Worm (Caenorhabditis elegans) whole organism, L2 larva: ENCODE measurements around the gene K12H6.9.

Source experiments
- C34F6.9 ChIP-seq: fragments of 150-350 bp; optimal IDR thresholded peaks from 2 replicates; lab custom pipeline; 2014; ENCODE audit warnings: missing biosample characterization, missing genetic modification characterization
- F13H6.1 ChIP-seq: sonication (generic microtip); optimal IDR thresholded peaks from 2 replicates; lab custom pipeline; 2016; ENCODE audit warnings: missing genetic modification characterization, missing compliant biosample characterization
- R02D3.7 ChIP-seq: fragments of 150-350 bp; optimal IDR thresholded peaks from 2 replicates; lab custom pipeline; 2014; ENCODE audit warnings: missing biosample characterization, missing genetic modification characterization
- Y55F3AM.14 ChIP-seq: fragments of 200-800 bp; sonication (Bioruptor generic); optimal IDR thresholded peaks from 2 replicates; lab custom pipeline; 2018; ENCODE audit warnings: mild to moderate bottlenecking, missing genetic modification characterization, missing compliant biosample characterization
- ZK546.5 ChIP-seq: sonication (generic microtip); optimal IDR thresholded peaks from 2 replicates; lab custom pipeline; 2017; ENCODE audit warnings: missing biosample characterization, missing genetic modification characterization
- alr-1 ChIP-seq: fragments of 150-350 bp; optimal IDR thresholded peaks from 2 replicates; lab custom pipeline; 2014; ENCODE audit warnings: missing biosample characterization, missing genetic modification characterization
- aly-2 ChIP-seq: fragments of 150-350 bp; optimal IDR thresholded peaks from 2 replicates; lab custom pipeline; 2014; ENCODE audit warnings: missing biosample characterization, missing genetic modification characterization
- ama-1 ChIP-seq: fragments of 150-350 bp; optimal IDR thresholded peaks from 2 replicates; lab custom pipeline; 2018; ENCODE audit warnings: inconsistent platforms
- blmp-1 ChIP-seq: sonication (generic microtip); optimal IDR thresholded peaks from 2 replicates; lab custom pipeline; 2017; ENCODE audit warnings: missing genetic modification characterization, mild to moderate bottlenecking, missing compliant biosample characterization, antibody characterized with exemption, moderate library complexity; ENCODE audit not compliant: insufficient read depth
- ceh-82 ChIP-seq: fragments of 150-350 bp; optimal IDR thresholded peaks from 2 replicates; lab custom pipeline; 2014; ENCODE audit warnings: missing biosample characterization, missing genetic modification characterization
- crh-2 ChIP-seq: sonication (generic microtip); optimal IDR thresholded peaks from 2 replicates; lab custom pipeline; 2017; ENCODE audit warnings: missing biosample characterization, missing genetic modification characterization
- dmd-4 ChIP-seq: sonication (generic microtip); optimal IDR thresholded peaks from 2 replicates; lab custom pipeline; 2017; ENCODE audit warnings: missing biosample characterization, missing genetic modification characterization
- egl-27 ChIP-seq: sonication (generic microtip); optimal IDR thresholded peaks from 3 replicates; lab custom pipeline; 2017; ENCODE audit warnings: missing biosample characterization, missing genetic modification reagents, missing genetic modification characterization
- elt-3 ChIP-seq: sonication (generic microtip); optimal IDR thresholded peaks from 2 replicates; lab custom pipeline; 2017; ENCODE audit warnings: missing biosample characterization, missing genetic modification characterization
- gmeb-1 ChIP-seq: fragments of 150-350 bp; optimal IDR thresholded peaks from 2 replicates; lab custom pipeline; 2014; ENCODE audit warnings: missing biosample characterization, missing genetic modification characterization
- lin-11 ChIP-seq: fragments of 150-350 bp; sonication (generic microtip); optimal IDR thresholded peaks from 2 replicates; lab custom pipeline; 2014; ENCODE audit warnings: missing biosample characterization, missing genetic modification characterization, inconsistent platforms, mixed read lengths
- lin-13 ChIP-seq: fragments of 150-350 bp; optimal IDR thresholded peaks from 2 replicates; lab custom pipeline; 2014; ENCODE audit warnings: missing biosample characterization, missing genetic modification reagents, missing genetic modification characterization
- lin-39 ChIP-seq: fragments of 150-350 bp; optimal IDR thresholded peaks from 2 replicates; lab custom pipeline; 2014; ENCODE audit warnings: missing biosample characterization, missing genetic modification reagents, missing genetic modification characterization
- lsy-2 ChIP-seq, 2 experiments: fragments of 150-350 bp in 1 of 2; sonication (generic microtip) in 1 of 2; optimal IDR thresholded peaks; 2 replicates each; lab custom pipeline; 2014 to 2017; ENCODE audit warnings: missing biosample characterization in 2 of 2, missing genetic modification characterization in 2 of 2
- mab-5 ChIP-seq: fragments of 150-350 bp; optimal IDR thresholded peaks from 2 replicates; lab custom pipeline; 2014; ENCODE audit warnings: missing biosample characterization, missing genetic modification characterization
- mbf-1 ChIP-seq: sonication (generic microtip); optimal IDR thresholded peaks from 2 replicates; lab custom pipeline; 2017; ENCODE audit warnings: missing biosample characterization, missing genetic modification characterization
- mdl-1 ChIP-seq, 2 experiments: fragments of 150-350 bp in 1 of 2; sonication (generic microtip) in 1 of 2; optimal IDR thresholded peaks; 2 replicates each; lab custom pipeline; 2017; ENCODE audit warnings: missing biosample characterization in 2 of 2, missing genetic modification characterization in 2 of 2
- nhr-10 ChIP-seq: sonication (generic microtip); optimal IDR thresholded peaks from 2 replicates; lab custom pipeline; 2017; ENCODE audit warnings: missing biosample characterization, missing genetic modification characterization
- nhr-11 ChIP-seq: fragments of 150-350 bp; optimal IDR thresholded peaks from 2 replicates; lab custom pipeline; 2014; ENCODE audit warnings: missing biosample characterization, missing genetic modification characterization
- nhr-21 ChIP-seq: fragments of 150-350 bp; optimal IDR thresholded peaks from 2 replicates; lab custom pipeline; 2014; ENCODE audit warnings: missing biosample characterization, missing genetic modification characterization
- nhr-25 ChIP-seq: fragments of 150-350 bp; sonication (generic microtip); optimal IDR thresholded peaks from 3 replicates; lab custom pipeline; 2014; ENCODE audit warnings: missing biosample characterization, missing genetic modification characterization
- nhr-6 ChIP-seq: fragments of 150-350 bp; optimal IDR thresholded peaks from 2 replicates; lab custom pipeline; 2014; ENCODE audit warnings: missing biosample characterization, missing genetic modification characterization
- peb-1 ChIP-seq: fragments of 150-350 bp; optimal IDR thresholded peaks from 2 replicates; lab custom pipeline; 2014; ENCODE audit warnings: missing biosample characterization, missing genetic modification characterization
- sem-4 ChIP-seq: fragments of 150-350 bp; optimal IDR thresholded peaks from 2 replicates; lab custom pipeline; 2014; ENCODE audit warnings: missing biosample characterization, missing genetic modification reagents, missing genetic modification characterization
- skn-1 ChIP-seq: sonication (generic microtip); optimal IDR thresholded peaks from 2 replicates; lab custom pipeline; 2017; ENCODE audit warnings: missing biosample characterization, missing genetic modification characterization
- sma-3 ChIP-seq: sonication (generic microtip); optimal IDR thresholded peaks from 2 replicates; lab custom pipeline; 2016; ENCODE audit warnings: missing genetic modification reagents, missing genetic modification characterization, missing compliant biosample characterization
- unc-39 ChIP-seq: fragments of 150-350 bp; optimal IDR thresholded peaks from 2 replicates; lab custom pipeline; 2014; ENCODE audit warnings: missing biosample characterization, missing genetic modification characterization
- unc-55 ChIP-seq: fragments of 150-350 bp; sonication (generic microtip); optimal IDR thresholded peaks from 3 replicates; lab custom pipeline; 2014; ENCODE audit warnings: missing biosample characterization, missing genetic modification reagents, missing genetic modification characterization
- unc-62 ChIP-seq: fragments of 150-350 bp; optimal IDR thresholded peaks from 2 replicates; lab custom pipeline; 2014; ENCODE audit warnings: missing biosample characterization, missing genetic modification reagents, missing genetic modification characterization
- ztf-1 ChIP-seq: fragments of 200-800 bp; sonication (Bioruptor generic); conservative IDR thresholded peaks from 2 replicates; pipeline ENCODE4 v1.3.6; 2022; ENCODE audit warnings: missing genetic modification characterization, missing compliant biosample characterization
- ztf-11 ChIP-seq: sonication (generic microtip); optimal IDR thresholded peaks from 2 replicates; lab custom pipeline; 2017; ENCODE audit warnings: missing biosample characterization, missing genetic modification characterization

K12H6.9 gene

DNA sequence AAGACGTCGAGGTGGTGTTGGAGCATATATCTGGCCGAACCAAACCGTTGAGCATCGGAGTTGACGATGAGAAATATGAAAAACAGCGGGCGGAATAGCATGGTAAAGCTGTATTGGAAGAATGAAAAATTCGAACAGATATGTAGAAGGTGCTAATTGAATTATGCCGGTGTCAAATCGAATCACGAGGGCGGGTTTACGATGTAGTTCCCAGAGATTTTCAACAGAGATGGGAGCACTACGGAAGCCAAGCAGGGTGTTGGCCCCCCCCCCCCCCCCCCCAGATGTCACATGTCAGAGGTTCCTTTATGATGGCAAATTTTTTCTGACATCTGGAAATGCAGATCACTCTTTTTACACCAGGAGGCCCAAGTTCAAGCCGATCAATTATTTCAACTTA is 18.9 kb downstream of the K12H6.9 start, which contains the start of gene Y110A2AL.7:
Gene Y110A2AL.7 (minus strand): TSS at position 101 of the 400 bp plus-strand sequence.
- TF ChIP-seq nhr-6 (tag; lab: Kevin White, UChicago) (no peak), ama-1 (lab: Kevin White, UChicago) (no peak), nhr-25 (tag; lab: Kevin White, UChicago) (no peak), lin-13 (no peak), nhr-10 (tag; lab: Kevin White, UChicago) (no peak), mbf-1 (tag; lab: Kevin White, UChicago) (no peak), F13H6.1 (tag; lab: Kevin White, UChicago) (no peak), peb-1 (no peak), ztf-11 (tag; lab: Kevin White, UChicago) (no peak), ZK546.5 (tag; lab: Kevin White, UChicago) (no peak), crh-2 (no peak), Y55F3AM.14 (GFP tag; lab: Kevin White, UChicago) (no peak), elt-3 (tag; lab: Kevin White, UChicago) (no peak), ceh-82 (tag; lab: Kevin White, UChicago) (no peak), dmd-4 (tag; lab: Kevin White, UChicago) (no peak), C34F6.9 (tag; lab: Kevin White, UChicago) (no peak)

DNA sequence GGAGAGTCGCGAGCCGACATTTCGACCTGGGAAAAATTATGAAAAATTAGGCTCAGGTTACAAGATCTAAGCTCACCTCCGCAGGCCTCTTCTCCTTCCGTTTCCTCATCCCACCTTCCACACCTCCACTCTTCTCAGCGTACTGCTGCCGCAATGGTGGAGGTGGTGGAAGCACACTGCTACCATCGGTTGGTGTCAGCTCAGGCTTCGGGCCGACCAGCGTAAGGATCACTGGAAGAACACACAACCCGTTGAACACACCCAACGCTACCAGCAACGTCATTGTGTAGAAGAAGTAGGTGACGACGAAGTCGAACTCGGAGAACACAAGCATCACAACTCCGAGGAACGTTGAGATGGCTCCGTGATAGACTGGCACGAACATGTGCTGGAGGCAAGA is 21.5 kb downstream of the K12H6.9 start:
- no peak for TF ChIP-seq sma-3 (GFP tag; lab: Kevin White, UChicago)
- no peak for TF ChIP-seq ZK546.5 (tag; lab: Kevin White, UChicago)
- no peak for TF ChIP-seq ceh-82 (tag; lab: Kevin White, UChicago)
- TF ChIP-seq sem-4 (tag; lab: Kevin White, UChicago): no peak
- TF ChIP-seq aly-2: no peak
- TF ChIP-seq nhr-10 (tag; lab: Kevin White, UChicago): no peak
- no peak for TF ChIP-seq R02D3.7 (tag; lab: Kevin White, UChicago)
- TF ChIP-seq lin-11 (tag; lab: Kevin White, UChicago): no peak
- TF ChIP-seq gmeb-1: no peak

DNA sequence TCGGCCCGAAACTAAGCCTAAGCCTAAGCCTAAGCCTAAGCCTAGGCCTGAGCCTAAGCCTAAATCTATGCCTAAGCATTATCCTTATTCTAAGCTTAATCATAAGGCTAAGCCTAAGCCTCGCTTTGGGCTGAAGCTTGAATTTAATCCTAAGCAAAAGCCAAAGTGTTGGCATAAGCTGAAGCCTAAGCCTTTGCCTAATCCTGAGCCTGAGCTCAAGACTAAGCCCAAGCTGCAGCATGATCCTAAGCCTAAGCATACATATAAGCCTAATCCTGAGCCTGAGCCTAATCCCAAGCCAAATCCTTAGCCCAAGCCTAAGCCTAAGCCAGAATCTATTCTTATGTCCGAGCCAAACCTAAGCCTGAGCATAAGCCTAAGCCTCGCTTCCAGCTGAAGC is 22.3 kb downstream of the K12H6.9 start:
- TF ChIP-seq peb-1 (no peak), egl-27 (tag; lab: Kevin White, UChicago) (no peak), mdl-1 (tag; optimal IDR thresholded peaks at IDR 0.05; lab: Kevin White, UChicago) (no peak), unc-62 (no peak), skn-1 (tag; lab: Kevin White, UChicago) (no peak), C34F6.9 (tag; lab: Kevin White, UChicago) (no peak), nhr-21 (tag; lab: Kevin White, UChicago) (no peak), ztf-11 (tag; lab: Kevin White, UChicago) (no peak), unc-39 (no peak), R02D3.7 (tag; lab: Kevin White, UChicago) (no peak), lin-11 (tag; lab: Kevin White, UChicago) (no peak), lsy-2 (tag; optimal IDR thresholded peaks at IDR 0.05; lab: Kevin White, UChicago) (no peak), lin-39 (tag; lab: Kevin White, UChicago) (no peak), ztf-1 (GFP tag; lab: Robert Waterston, UW) (no peak), Y55F3AM.14 (GFP tag; lab: Kevin White, UChicago) (no peak), mab-5 (tag; lab: Kevin White, UChicago) (no peak), lin-13 (no peak), alr-1 (tag; lab: Kevin White, UChicago) (no peak), nhr-11 (no peak)

DNA sequence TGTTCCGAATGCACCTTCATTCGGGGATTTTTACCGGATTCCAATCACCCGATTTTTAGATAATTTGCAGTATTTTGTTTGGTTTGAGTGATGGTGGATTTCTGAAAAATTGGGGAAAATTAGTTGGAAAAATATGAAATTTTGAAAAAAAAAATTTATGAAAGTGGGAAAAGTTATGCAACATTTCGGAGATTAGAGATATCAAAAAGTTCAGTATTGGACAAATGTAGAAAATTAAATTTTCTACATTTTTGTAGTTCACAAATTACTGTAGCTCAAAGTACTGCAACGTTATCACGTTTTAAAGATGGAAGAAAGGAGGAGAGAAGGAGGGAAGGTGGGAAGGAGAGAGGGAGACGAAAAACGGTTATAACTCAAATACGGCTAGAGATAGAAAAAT is 28.3 kb downstream of the K12H6.9 start, which contains the start of gene ptc-3:
Gene ptc-3 (minus strand): TSS at position 101 of the 400 bp plus-strand sequence.
- no peak for TF ChIP-seq sma-3 (GFP tag; lab: Kevin White, UChicago)
- no peak for TF ChIP-seq blmp-1
- TF ChIP-seq egl-27 (tag; lab: Kevin White, UChicago): no peak
- TF ChIP-seq ceh-82 (tag; lab: Kevin White, UChicago): no peak
- no peak for TF ChIP-seq unc-55 (GFP tag; lab: Kevin White, UChicago)
- no peak for TF ChIP-seq gmeb-1
